Fruit fly (Drosophila melanogaster): ENCODE results near the gene CG4598.

The CG4598 gene

dm6 chr2L:9897296-9897695 lies 21.1 kb upstream of the CG4598 start, which contains the start of gene RpS2 (continued):
- no peak for TF ChIP-seq D (optimal IDR thresholded peaks at IDR 0.05)
- peak; percentile 16 for TF ChIP-seq D (GFP tag; optimal IDR thresholded peaks at IDR 0.05)
- no peak for TF ChIP-seq Abd-B (GFP tag; optimal IDR thresholded peaks at IDR 0.05)
- TF ChIP-seq ftz-f1 (GFP tag; optimal IDR thresholded peaks at IDR 0.05), result peak; percentile 12
- TF ChIP-seq CG18262 (tag; optimal IDR thresholded peaks at IDR 0.05), result peak; percentile 8
- TF ChIP-seq wek (GFP tag; optimal IDR thresholded peaks at IDR 0.05), result peak; percentile 59
- no peak for TF ChIP-seq fru (optimal IDR thresholded peaks at IDR 0.05)
- peak; percentile 64 for TF ChIP-seq pfk (GFP tag; optimal IDR thresholded peaks at IDR 0.05)
- TF ChIP-seq disco-r (GFP tag; optimal IDR thresholded peaks at IDR 0.05), result peak; percentile 7
- TF ChIP-seq B-H1 (GFP tag; IDR thresholded peaks at IDR 0.05), result no peak
- peak; percentile 51 for TF ChIP-seq nerfin-1 (tag; optimal IDR thresholded peaks at IDR 0.05)
- 0 out of 2 replicates have a peak, but pooled peaks have one; percentile 17 for TF ChIP-seq HLH3B (GFP tag; IDR thresholded peaks at IDR 0.05)
- TF ChIP-seq fd96Cb (tag; optimal IDR thresholded peaks at IDR 0.05), result no peak
- no peak for TF ChIP-seq CG3726 (GFP tag; IDR thresholded peaks at IDR 0.05)
- no peak for TF ChIP-seq cato (GFP tag; optimal IDR thresholded peaks at IDR 0.05; ENCODE audit: borderline replicate concordance)
- no peak for TF ChIP-seq prd (optimal IDR thresholded peaks at IDR 0.05)
- TF ChIP-seq prd (GFP tag; IDR thresholded peaks at IDR 0.05), result no peak
- peak; percentile 56 for TF ChIP-seq CG17912 (GFP tag; optimal IDR thresholded peaks at IDR 0.05)
- peak; percentile 98 for TF ChIP-seq sna (GFP tag; IDR thresholded peaks at IDR 0.05; ENCODE audit: partially characterized antibody)
- TF ChIP-seq CG8089 (GFP tag; optimal IDR thresholded peaks at IDR 0.05), result no peak
- peak; percentile 97 for TF ChIP-seq BEAF-32 (GFP tag; optimal IDR thresholded peaks at IDR 0.05)
- TF ChIP-seq CoRest (tag; optimal IDR thresholded peaks at IDR 0.05), result peak; percentile 30
- no peak for TF ChIP-seq CG18599 (GFP tag; optimal IDR thresholded peaks at IDR 0.05)
- TF ChIP-seq CG12071 (GFP tag; optimal IDR thresholded peaks at IDR 0.05), result no peak
- TF ChIP-seq Tbp (GFP tag; optimal IDR thresholded peaks at IDR 0.05), result no peak
- TF ChIP-seq D19A (tag; optimal IDR thresholded peaks at IDR 0.05), result no peak
- no peak for TF ChIP-seq CG18011 (GFP tag; optimal IDR thresholded peaks at IDR 0.05)
- no peak for TF ChIP-seq CG12104 (GFP tag; optimal IDR thresholded peaks at IDR 0.05)
- no peak for TF ChIP-seq slp2 (GFP tag; optimal IDR thresholded peaks at IDR 0.05)
- peak; percentile 84 for TF ChIP-seq sd (tag; optimal IDR thresholded peaks at IDR 0.05)
- TF ChIP-seq ssp (GFP tag; IDR thresholded peaks at IDR 0.05), result no peak
- no peak for TF ChIP-seq CG10431 (GFP tag; optimal IDR thresholded peaks at IDR 0.05)
- TF ChIP-seq gce (GFP tag; IDR thresholded peaks at IDR 0.05), result no peak
- no peak for TF ChIP-seq CG9215 (GFP tag; IDR thresholded peaks at IDR 0.05)
- no peak for TF ChIP-seq CG7556 (GFP tag; optimal IDR thresholded peaks at IDR 0.05)
- TF ChIP-seq oc (tag; optimal IDR thresholded peaks at IDR 0.05), result peak; percentile 47
- no peak for TF ChIP-seq Hmx (GFP tag; optimal IDR thresholded peaks at IDR 0.05)
- TF ChIP-seq CG13624 (GFP tag; optimal IDR thresholded peaks at IDR 0.05), result peak; percentile 33
- TF ChIP-seq gsb (GFP tag; IDR thresholded peaks at IDR 0.05), result no peak
- TF ChIP-seq ham (GFP tag; IDR thresholded peaks at IDR 0.05), result no peak
- TF ChIP-seq knrl (GFP tag; IDR thresholded peaks at IDR 0.05; ENCODE audit: partially characterized antibody), result peak; percentile 99
- no peak for TF ChIP-seq h (optimal IDR thresholded peaks at IDR 0.05)
- no peak for TF ChIP-seq CG10959 (GFP tag; IDR thresholded peaks at IDR 0.05)
- no peak for TF ChIP-seq ems (GFP tag; optimal IDR thresholded peaks at IDR 0.05)
- TF ChIP-seq so (GFP tag; IDR thresholded peaks at IDR 0.05), result no peak
- TF ChIP-seq sr (GFP tag; IDR thresholded peaks at IDR 0.05), result peak; percentile 22; the same call in 1 of the 3 replicates
- TF ChIP-seq HLH4C (GFP tag; IDR thresholded peaks at IDR 0.05; ENCODE audit: partially characterized antibody), result peak; percentile 98
- peak; percentile 34 for TF ChIP-seq CG9797 (GFP tag; optimal IDR thresholded peaks at IDR 0.05)
- peak; percentile 14 for TF ChIP-seq chn (GFP tag; optimal IDR thresholded peaks at IDR 0.05)
- TF ChIP-seq CG32532 (GFP tag; IDR thresholded peaks at IDR 0.05), result peak; percentile 58
- TF ChIP-seq fu2 (GFP tag; optimal IDR thresholded peaks at IDR 0.05), result no peak
- TF ChIP-seq CG13894 (tag; optimal IDR thresholded peaks at IDR 0.05), result peak; percentile 69
- TF ChIP-seq ATbp (GFP tag; optimal IDR thresholded peaks at IDR 0.05), result peak; percentile 31

All from whole organism, embryonic.